Fruit fly (Drosophila melanogaster): ENCODE measurements around the gene H.

DNA sequence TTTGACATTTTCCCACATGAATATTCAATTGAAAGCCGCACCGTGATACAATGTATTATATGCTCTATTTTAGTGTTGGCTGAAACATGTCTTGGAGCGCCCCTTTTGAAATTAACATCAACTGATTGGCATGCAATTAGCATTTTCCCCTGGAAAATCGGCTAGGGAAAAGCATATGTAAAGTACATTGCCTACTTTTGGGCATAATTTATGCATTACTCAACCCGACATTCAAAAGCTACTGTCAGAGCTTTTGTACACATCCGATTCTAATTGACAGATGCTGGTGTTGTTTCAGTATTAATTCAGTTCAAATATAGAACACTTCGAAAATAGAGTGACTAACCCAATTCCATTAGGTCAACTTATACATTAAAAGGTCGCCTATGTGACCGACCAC is 54.0 kb downstream of the H start:
- TF ChIP-seq CG34367 (tag; optimal IDR thresholded peaks at IDR 0.05) (no peak), gl (tag; optimal IDR thresholded peaks at IDR 0.05) (no peak), CG17806 (tag; optimal IDR thresholded peaks at IDR 0.05) (no peak), D1 (tag; optimal IDR thresholded peaks at IDR 0.05) (no peak), Snoo (tag; optimal IDR thresholded peaks at IDR 0.05) (no peak)

Data from whole organism, pupa.